Worm (Caenorhabditis elegans) whole organism, L1 larva: ENCODE measurements around the gene hlh-4.

Experiments used
- C04F5.9 ChIP-seq: sonication (generic microtip); optimal IDR thresholded peaks from 2 replicates; lab custom pipeline; 2016; ENCODE audit warnings: missing genetic modification characterization, missing compliant biosample characterization
- C34B4.2 ChIP-seq: sonication (generic microtip); optimal IDR thresholded peaks from 2 replicates; lab custom pipeline; 2017; ENCODE audit warnings: mild to moderate bottlenecking, missing genetic modification characterization, missing compliant biosample characterization
- F16B12.6 ChIP-seq: fragments of 150-350 bp; optimal IDR thresholded peaks from 2 replicates; lab custom pipeline; 2014; ENCODE audit warnings: missing biosample characterization, missing genetic modification characterization
- alr-1 ChIP-seq: fragments of 200-800 bp; sonication (Bioruptor generic); optimal IDR thresholded peaks from 2 replicates; lab custom pipeline; 2018; ENCODE audit warnings: borderline replicate concordance, mild to moderate bottlenecking, missing genetic modification characterization, missing compliant biosample characterization
- blmp-1 ChIP-seq: fragments of 150-350 bp; optimal IDR thresholded peaks from 2 replicates; lab custom pipeline; 2014; ENCODE audit warnings: missing biosample characterization, missing genetic modification characterization
- ceh-8 ChIP-seq: fragments of 200-800 bp; sonication (Bioruptor generic); optimal IDR thresholded peaks from 2 replicates; lab custom pipeline; 2018; ENCODE audit warnings: mild to moderate bottlenecking, missing genetic modification characterization, moderate library complexity, missing compliant biosample characterization
- ceh-82 ChIP-seq, 3 experiments: fragments of 150-350 bp in 1 of 3; sonication (generic microtip) in 2 of 3; optimal IDR thresholded peaks; 2 replicates each; lab custom pipeline; 2014 to 2017; ENCODE audit warnings: missing biosample characterization in 3 of 3, missing genetic modification characterization in 3 of 3
- ceh-88 ChIP-seq: fragments of 200-800 bp; sonication (Bioruptor generic); IDR thresholded peaks from 2 replicates; pipeline ENCODE4 v1.3.6; 2022; ENCODE audit warnings: missing genetic modification characterization, missing compliant biosample characterization
- ces-1 ChIP-seq: fragments of 150-350 bp; optimal IDR thresholded peaks from 2 replicates; lab custom pipeline; 2014; ENCODE audit warnings: missing biosample characterization, missing genetic modification reagents, missing genetic modification characterization
- dpl-1 ChIP-seq, 3 experiments: fragments of 150-350 bp in 2 of 3; sonication (generic microtip) in 1 of 3; optimal IDR thresholded peaks; 2 replicates each; lab custom pipeline; 2014 to 2017; ENCODE audit warnings: missing biosample characterization in 3 of 3, missing genetic modification characterization in 3 of 3, missing genetic modification reagents in 3 of 3
- dsc-1 ChIP-seq: sonication (generic microtip); optimal IDR thresholded peaks from 2 replicates; lab custom pipeline; 2016; ENCODE audit warnings: mild to moderate bottlenecking, missing genetic modification characterization, missing compliant biosample characterization
- efl-1 ChIP-seq, 4 experiments: fragments of 150-350 bp; optimal IDR thresholded peaks in 3 of 4; peaks in 1 of 4; 1 replicate in 1 of 4; 2 replicates in 3 of 4; lab custom pipeline; 2014; ENCODE audit warnings: missing biosample characterization in 2 of 4, missing genetic modification characterization in 2 of 4, missing genetic modification reagents in 2 of 4
- efl-3 ChIP-seq: fragments of 200-800 bp; sonication (Bioruptor generic); optimal IDR thresholded peaks from 2 replicates; lab custom pipeline; 2018; ENCODE audit warnings: mild to moderate bottlenecking, missing genetic modification characterization, missing compliant biosample characterization
- egl-13 ChIP-seq: sonication (generic microtip); optimal IDR thresholded peaks from 2 replicates; lab custom pipeline; 2016; ENCODE audit warnings: missing genotype, missing genetic modification reagents, missing genetic modification characterization, missing compliant biosample characterization
- elt-3 ChIP-seq, 6 experiments: fragments of 150-350 bp in 1 of 6; sonication (generic microtip); optimal IDR thresholded peaks; 2 replicates each; lab custom pipeline; 2017 to 2018; ENCODE audit warnings: missing biosample characterization in 6 of 6, missing genetic modification characterization in 6 of 6, inconsistent platforms in 1 of 6
- ets-5 ChIP-seq: fragments of 200-800 bp; sonication (Bioruptor generic); IDR thresholded peaks from 2 replicates; pipeline ENCODE4 v1.3.6; 2022; ENCODE audit warnings: missing genetic modification characterization, missing compliant biosample characterization
- fkh-10 ChIP-seq: sonication (generic microtip); optimal IDR thresholded peaks from 2 replicates; lab custom pipeline; 2017; ENCODE audit warnings: missing biosample characterization, missing genetic modification reagents, missing genetic modification characterization
- fkh-4 ChIP-seq: sonication (generic microtip); optimal IDR thresholded peaks from 2 replicates; lab custom pipeline; 2016; ENCODE audit warnings: missing compliant biosample characterization, missing genetic modification characterization, borderline replicate concordance
- fkh-8 ChIP-seq: sonication (generic microtip); optimal IDR thresholded peaks from 2 replicates; lab custom pipeline; 2016; ENCODE audit warnings: mild to moderate bottlenecking, missing genetic modification characterization, missing compliant biosample characterization
- fos-1 ChIP-seq: fragments of 150-350 bp; optimal IDR thresholded peaks from 2 replicates; lab custom pipeline; 2014; ENCODE audit warnings: missing biosample characterization, missing genetic modification characterization
- hpl-2 ChIP-seq: fragments of 150-350 bp; optimal IDR thresholded peaks from 2 replicates; lab custom pipeline; 2014; ENCODE audit warnings: missing biosample characterization, missing genetic modification reagents, missing genetic modification characterization
- irx-1 ChIP-seq: sonication (generic microtip); optimal IDR thresholded peaks from 2 replicates; lab custom pipeline; 2016; ENCODE audit warnings: missing genetic modification characterization, missing compliant biosample characterization
- isw-1 ChIP-seq: fragments of 200-800 bp; sonication (Bioruptor generic); IDR thresholded peaks from 2 replicates; pipeline ENCODE4 v1.3.6; 2022; ENCODE audit warnings: missing genetic modification characterization, missing compliant biosample characterization
- lin-13 ChIP-seq: fragments of 150-350 bp; optimal IDR thresholded peaks from 2 replicates; lab custom pipeline; 2014; ENCODE audit warnings: missing biosample characterization, missing genetic modification reagents, missing genetic modification characterization
- lin-14 ChIP-seq: fragments of 200-800 bp; sonication (Bioruptor generic); optimal IDR thresholded peaks from 2 replicates; lab custom pipeline; 2018; ENCODE audit warnings: mild to moderate bottlenecking, missing genetic modification characterization, moderate library complexity, missing compliant biosample characterization
- lin-15B ChIP-seq: fragments of 150-350 bp; sonication (generic microtip); optimal IDR thresholded peaks from 3 replicates; lab custom pipeline; 2014; ENCODE audit warnings: missing biosample characterization, missing genetic modification characterization
- lin-35 ChIP-seq, 2 experiments: fragments of 150-350 bp; optimal IDR thresholded peaks; 2 replicates each; lab custom pipeline; 2014; ENCODE audit warnings: missing biosample characterization in 2 of 2, missing genetic modification characterization in 2 of 2, missing genetic modification reagents in 2 of 2
- lsy-2 ChIP-seq, 2 experiments: fragments of 150-350 bp; optimal IDR thresholded peaks; 2 replicates each; lab custom pipeline; 2014; ENCODE audit warnings: missing biosample characterization in 2 of 2, missing genetic modification characterization in 2 of 2
- mab-9 ChIP-seq: fragments of 200-800 bp; sonication (Bioruptor generic); IDR thresholded peaks from 2 replicates; pipeline ENCODE4 v1.3.6; 2022; ENCODE audit warnings: missing genetic modification reagents, missing genetic modification characterization, missing compliant biosample characterization
- mep-1 ChIP-seq: fragments of 150-350 bp; optimal IDR thresholded peaks from 2 replicates; lab custom pipeline; 2014; ENCODE audit warnings: missing biosample characterization, missing genetic modification characterization
- nhr-19 ChIP-seq: fragments of 200-800 bp; sonication (Bioruptor generic); conservative IDR thresholded peaks from 2 replicates; pipeline ENCODE4 v1.3.6; 2022; ENCODE audit warnings: missing genetic modification characterization, missing compliant biosample characterization
- nhr-20 ChIP-seq: sonication (generic microtip); optimal IDR thresholded peaks from 2 replicates; lab custom pipeline; 2016; ENCODE audit warnings: mild to moderate bottlenecking, missing genetic modification characterization, missing compliant biosample characterization
- nhr-28 ChIP-seq: fragments of 150-350 bp; optimal IDR thresholded peaks from 2 replicates; lab custom pipeline; 2014; ENCODE audit warnings: missing biosample characterization, missing genetic modification characterization
- nhr-47 ChIP-seq: sonication (generic microtip); optimal IDR thresholded peaks from 2 replicates; lab custom pipeline; 2016; ENCODE audit warnings: mild to moderate bottlenecking, missing genetic modification characterization, moderate library complexity, missing compliant biosample characterization
- nhr-71 ChIP-seq: sonication (generic microtip); optimal IDR thresholded peaks from 2 replicates; lab custom pipeline; 2016; ENCODE audit warnings: mild to moderate bottlenecking, missing genetic modification characterization, moderate library complexity, missing compliant biosample characterization
- nhr-85 ChIP-seq: sonication (generic microtip); peaks from one replicate; lab custom pipeline; 2016; ENCODE audit warnings: missing genetic modification characterization, inconsistent platforms, missing compliant biosample characterization
- pax-3 ChIP-seq: fragments of 200-800 bp; sonication (Bioruptor generic); optimal IDR thresholded peaks from 2 replicates; lab custom pipeline; 2018; ENCODE audit warnings: mild to moderate bottlenecking, missing genetic modification characterization, moderate library complexity, missing compliant biosample characterization
- rnt-1 ChIP-seq: sonication (generic microtip); optimal IDR thresholded peaks from 2 replicates; lab custom pipeline; 2016; ENCODE audit warnings: mild to moderate bottlenecking, missing genetic modification characterization, moderate library complexity, missing compliant biosample characterization
- skn-1 ChIP-seq: fragments of 150-350 bp; optimal IDR thresholded peaks from 2 replicates; lab custom pipeline; 2014; ENCODE audit warnings: missing biosample characterization, missing genetic modification characterization
- snu-23 ChIP-seq: sonication (generic microtip); optimal IDR thresholded peaks from 2 replicates; lab custom pipeline; 2016; ENCODE audit warnings: missing genetic modification characterization, missing compliant biosample characterization
- sox-4 ChIP-seq: sonication (generic microtip); optimal IDR thresholded peaks from 2 replicates; lab custom pipeline; 2016; ENCODE audit warnings: missing genetic modification characterization, missing compliant biosample characterization
- swsn-7 ChIP-seq: sonication (generic microtip); optimal IDR thresholded peaks from 2 replicates; lab custom pipeline; 2016; ENCODE audit warnings: missing genetic modification characterization, missing compliant biosample characterization
- tbx-2 ChIP-seq: sonication (generic microtip); optimal IDR thresholded peaks from 2 replicates; lab custom pipeline; 2016; ENCODE audit warnings: missing genetic modification characterization, missing compliant biosample characterization
- unc-30 ChIP-seq: sonication (generic microtip); optimal IDR thresholded peaks from 2 replicates; lab custom pipeline; 2017; ENCODE audit warnings: missing biosample characterization, missing genetic modification characterization
- unc-62 ChIP-seq: fragments of 150-350 bp; optimal IDR thresholded peaks from 2 replicates; lab custom pipeline; 2014; ENCODE audit warnings: missing biosample characterization, missing genetic modification reagents, missing genetic modification characterization
- unc-86 ChIP-seq: sonication (generic microtip); optimal IDR thresholded peaks from 2 replicates; lab custom pipeline; 2016; ENCODE audit warnings: missing genetic modification characterization, missing compliant biosample characterization
- vab-15 ChIP-seq: sonication (generic microtip); optimal IDR thresholded peaks from 2 replicates; lab custom pipeline; 2017; ENCODE audit warnings: missing genotype, mild to moderate bottlenecking, missing genetic modification characterization, missing compliant biosample characterization
- xbp-1 ChIP-seq: sonication (generic microtip); optimal IDR thresholded peaks from 2 replicates; lab custom pipeline; 2016; ENCODE audit warnings: missing genetic modification characterization, missing compliant biosample characterization
- ztf-11 ChIP-seq, 2 experiments: sonication (generic microtip); optimal IDR thresholded peaks; 2 replicates each; lab custom pipeline; 2016 to 2017; ENCODE audit warnings: missing genetic modification characterization in 2 of 2, missing biosample characterization in 1 of 2, missing compliant biosample characterization in 1 of 2

Gene hlh-4

ce11 chrIII:9703747-9704605 lies 34.9 kb downstream of the hlh-4 start:
- TF ChIP-seq lin-14 (GFP tag; lab: Kevin White, UChicago) (peak; percentile 89), ceh-82 (tag; optimal IDR thresholded peaks at IDR 0.05; lab: Kevin White, UChicago) (peak in 2 of 3 experiments; percentile 2 to 31), mep-1 (tag; lab: Kevin White, UChicago) (peak; percentile 55), elt-3 (tag; optimal IDR thresholded peaks at IDR 0.05; lab: Kevin White, UChicago) (no peak), ceh-8 (peak; percentile 70), irx-1 (no peak), fkh-8 (peak; percentile 82), swsn-7 (peak; percentile 45), nhr-20 (tag; lab: Kevin White, UChicago) (peak; percentile 24), dpl-1 (GFP tag; optimal IDR thresholded peaks at IDR 0.05; lab: Kevin White, UChicago) (peak in 1 of 3 experiments; percentile 6), nhr-71 (tag; lab: Kevin White, UChicago) (peak; percentile 51), F16B12.6 (peak; percentile 14), nhr-28 (tag; lab: Kevin White, UChicago) (no peak), blmp-1 (tag; lab: Kevin White, UChicago) (peak; percentile 90), tbx-2 (peak; percentile 62), nhr-19 (GFP tag; lab: Robert Waterston, UW) (0 out of 2 replicates have a peak, but pooled peaks have one; percentile 8), fkh-4 (no peak), rnt-1 (tag; lab: Kevin White, UChicago) (peak; percentile 33), xbp-1 (tag; lab: Kevin White, UChicago) (peak; percentile 7), fkh-10 (peak; percentile 38), lsy-2 (tag; optimal IDR thresholded peaks at IDR 0.05; lab: Kevin White, UChicago) (peak in 1 of 2 experiments; percentile 67), snu-23 (GFP tag; lab: Kevin White, UChicago) (peak; percentile 37), lin-15B (no peak), nhr-47 (tag; lab: Kevin White, UChicago) (peak; percentile 62), pax-3 (tag; lab: Kevin White, UChicago) (no peak), ceh-88 (0 out of 2 replicates have a peak, but pooled peaks have one; percentile 14), egl-13 (tag; lab: Kevin White, UChicago) (peak; percentile 30), C04F5.9 (no peak), lin-13 (GFP tag; lab: Kevin White, UChicago) (peak; percentile 40), dsc-1 (tag; lab: Kevin White, UChicago) (peak; percentile 76), unc-86 (tag; lab: Kevin White, UChicago) (peak; percentile 59), skn-1 (tag; lab: Kevin White, UChicago) (peak; percentile 33), alr-1 (tag; lab: Kevin White, UChicago) (no peak), efl-3 (no peak), unc-62 (GFP tag; lab: Kevin White, UChicago) (no peak), nhr-85 (tag; lab: Kevin White, UChicago) (peak; percentile 47), C34B4.2 (tag; lab: Kevin White, UChicago) (no peak), hpl-2 (no peak), ets-5 (GFP tag; lab: Robert Waterston, UW) (no peak), ztf-11 (tag; optimal IDR thresholded peaks at IDR 0.05; lab: Kevin White, UChicago) (peak in 1 of 2 experiments; percentile 40), sox-4 (tag; lab: Kevin White, UChicago) (peak; percentile 8), fos-1 (tag; lab: Kevin White, UChicago) (no peak), lin-35 (GFP tag; optimal IDR thresholded peaks at IDR 0.05; lab: Kevin White, UChicago) (peak; percentile 14 to 25), vab-15 (tag; lab: Kevin White, UChicago) (no peak), mab-9 (peak; percentile 31; the same call in 1 of the 2 replicates), ces-1 (GFP tag; lab: Kevin White, UChicago) (no peak), unc-30 (tag; lab: Kevin White, UChicago) (no peak), isw-1 (GFP tag; lab: Robert Waterston, UW) (no peak; the same call in 1 of the 2 replicates), efl-1 (optimal IDR thresholded peaks at IDR 0.05; lab: Kevin White, UChicago) (no peak), efl-1 (GFP tag; optimal IDR thresholded peaks at IDR 0.05 in 1 of 2; lab: Kevin White, UChicago) (peak in 1 of 2 experiments; percentile 61)
